Worm (Caenorhabditis elegans) whole organism, L1 larva: ENCODE measurements around the gene sos-1.
A peak's percentile ranks its signal among the peaks of the same experiment; 100 is the strongest.

ENCODE experiments used
- C16A3.4 ChIP-seq: fragments of 150-350 bp; optimal IDR thresholded peaks from 2 replicates; lab custom pipeline; 2014; ENCODE audit warnings: missing biosample characterization, missing genetic modification characterization
- Y116A8C.19 ChIP-seq: sonication (generic microtip); optimal IDR thresholded peaks from 2 replicates; lab custom pipeline; 2016; ENCODE audit warnings: missing compliant biosample characterization, missing genetic modification characterization, borderline replicate concordance
- aha-1 ChIP-seq: fragments of 150-350 bp; optimal IDR thresholded peaks from 2 replicates; lab custom pipeline; 2014; ENCODE audit warnings: missing biosample characterization, missing genetic modification characterization
- alr-1 ChIP-seq: fragments of 200-800 bp; sonication (Bioruptor generic); optimal IDR thresholded peaks from 2 replicates; lab custom pipeline; 2018; ENCODE audit warnings: borderline replicate concordance, mild to moderate bottlenecking, missing genetic modification characterization, missing compliant biosample characterization
- ama-1 ChIP-seq: fragments of 150-350 bp; optimal IDR thresholded peaks from 2 replicates; lab custom pipeline; 2014
- blmp-1 ChIP-seq: fragments of 150-350 bp; optimal IDR thresholded peaks from 2 replicates; lab custom pipeline; 2014; ENCODE audit warnings: missing biosample characterization, missing genetic modification characterization
- ceh-8 ChIP-seq: fragments of 200-800 bp; sonication (Bioruptor generic); optimal IDR thresholded peaks from 2 replicates; lab custom pipeline; 2018; ENCODE audit warnings: mild to moderate bottlenecking, missing genetic modification characterization, moderate library complexity, missing compliant biosample characterization
- ces-1 ChIP-seq: fragments of 150-350 bp; optimal IDR thresholded peaks from 2 replicates; lab custom pipeline; 2014; ENCODE audit warnings: missing biosample characterization, missing genetic modification reagents, missing genetic modification characterization
- dpl-1 ChIP-seq, 3 experiments: fragments of 150-350 bp in 2 of 3; sonication (generic microtip) in 1 of 3; optimal IDR thresholded peaks; 2 replicates each; lab custom pipeline; 2014 to 2017; ENCODE audit warnings: missing biosample characterization in 3 of 3, missing genetic modification characterization in 3 of 3, missing genetic modification reagents in 3 of 3
- dsc-1 ChIP-seq: sonication (generic microtip); optimal IDR thresholded peaks from 2 replicates; lab custom pipeline; 2016; ENCODE audit warnings: mild to moderate bottlenecking, missing genetic modification characterization, missing compliant biosample characterization
- elt-3 ChIP-seq, 6 experiments: fragments of 150-350 bp in 1 of 6; sonication (generic microtip); optimal IDR thresholded peaks; 2 replicates each; lab custom pipeline; 2017 to 2018; ENCODE audit warnings: missing biosample characterization in 6 of 6, missing genetic modification characterization in 6 of 6, inconsistent platforms in 1 of 6
- fkh-10 ChIP-seq: sonication (generic microtip); optimal IDR thresholded peaks from 2 replicates; lab custom pipeline; 2017; ENCODE audit warnings: missing biosample characterization, missing genetic modification reagents, missing genetic modification characterization
- fkh-4 ChIP-seq: sonication (generic microtip); optimal IDR thresholded peaks from 2 replicates; lab custom pipeline; 2016; ENCODE audit warnings: missing compliant biosample characterization, missing genetic modification characterization, borderline replicate concordance
- fos-1 ChIP-seq: fragments of 150-350 bp; optimal IDR thresholded peaks from 2 replicates; lab custom pipeline; 2014; ENCODE audit warnings: missing biosample characterization, missing genetic modification characterization
- grh-1 ChIP-seq: fragments of 200-800 bp; sonication (Bioruptor generic); IDR thresholded peaks from 2 replicates; pipeline ENCODE4 v1.3.6; 2022; ENCODE audit warnings: missing genetic modification reagents, missing genetic modification characterization, missing compliant biosample characterization
- hlh-17 ChIP-seq: fragments of 200-800 bp; sonication (Bioruptor generic); optimal IDR thresholded peaks from 2 replicates; lab custom pipeline; 2018; ENCODE audit warnings: missing genetic modification characterization, mild to moderate bottlenecking, missing compliant biosample characterization, moderate library complexity, borderline replicate concordance
- hlh-4 ChIP-seq: sonication (generic microtip); optimal IDR thresholded peaks from 2 replicates; lab custom pipeline; 2016; ENCODE audit warnings: mild to moderate bottlenecking, missing genetic modification characterization, missing compliant biosample characterization
- hpl-2 ChIP-seq: fragments of 150-350 bp; optimal IDR thresholded peaks from 2 replicates; lab custom pipeline; 2014; ENCODE audit warnings: missing biosample characterization, missing genetic modification reagents, missing genetic modification characterization
- irx-1 ChIP-seq: sonication (generic microtip); optimal IDR thresholded peaks from 2 replicates; lab custom pipeline; 2016; ENCODE audit warnings: missing genetic modification characterization, missing compliant biosample characterization
- isw-1 ChIP-seq: fragments of 200-800 bp; sonication (Bioruptor generic); IDR thresholded peaks from 2 replicates; pipeline ENCODE4 v1.3.6; 2022; ENCODE audit warnings: missing genetic modification characterization, missing compliant biosample characterization
- lin-14 ChIP-seq: fragments of 200-800 bp; sonication (Bioruptor generic); optimal IDR thresholded peaks from 2 replicates; lab custom pipeline; 2018; ENCODE audit warnings: mild to moderate bottlenecking, missing genetic modification characterization, moderate library complexity, missing compliant biosample characterization
- lin-39 ChIP-seq: fragments of 150-350 bp; optimal IDR thresholded peaks from 2 replicates; lab custom pipeline; 2014; ENCODE audit warnings: missing biosample characterization, missing genetic modification reagents, missing genetic modification characterization
- lir-3 ChIP-seq: sonication (generic microtip); optimal IDR thresholded peaks from 2 replicates; lab custom pipeline; 2016; ENCODE audit warnings: mild to moderate bottlenecking, missing genetic modification characterization, moderate library complexity, missing compliant biosample characterization; ENCODE audit not compliant: poor library complexity
- mab-9 ChIP-seq: fragments of 200-800 bp; sonication (Bioruptor generic); IDR thresholded peaks from 2 replicates; pipeline ENCODE4 v1.3.6; 2022; ENCODE audit warnings: missing genetic modification reagents, missing genetic modification characterization, missing compliant biosample characterization
- mdl-1 ChIP-seq, 2 experiments: fragments of 150-350 bp; optimal IDR thresholded peaks; 2 replicates each; lab custom pipeline; 2014 to 2017; ENCODE audit warnings: missing biosample characterization in 2 of 2, missing genetic modification characterization in 2 of 2, inconsistent platforms in 1 of 2
- mef-2 ChIP-seq: fragments of 150-350 bp; optimal IDR thresholded peaks from 2 replicates; lab custom pipeline; 2014; ENCODE audit warnings: missing biosample characterization, missing genetic modification characterization
- mep-1 ChIP-seq: fragments of 150-350 bp; optimal IDR thresholded peaks from 2 replicates; lab custom pipeline; 2014; ENCODE audit warnings: missing biosample characterization, missing genetic modification characterization
- nhr-11 ChIP-seq: fragments of 150-350 bp; optimal IDR thresholded peaks from 2 replicates; lab custom pipeline; 2014; ENCODE audit warnings: missing biosample characterization, missing genetic modification characterization
- nhr-12 ChIP-seq: sonication (generic microtip); optimal IDR thresholded peaks from 2 replicates; lab custom pipeline; 2017; ENCODE audit warnings: missing biosample characterization, missing genetic modification characterization
- nhr-19 ChIP-seq: fragments of 200-800 bp; sonication (Bioruptor generic); conservative IDR thresholded peaks from 2 replicates; pipeline ENCODE4 v1.3.6; 2022; ENCODE audit warnings: missing genetic modification characterization, missing compliant biosample characterization
- nhr-20 ChIP-seq: sonication (generic microtip); optimal IDR thresholded peaks from 2 replicates; lab custom pipeline; 2016; ENCODE audit warnings: mild to moderate bottlenecking, missing genetic modification characterization, missing compliant biosample characterization
- nhr-47 ChIP-seq: sonication (generic microtip); optimal IDR thresholded peaks from 2 replicates; lab custom pipeline; 2016; ENCODE audit warnings: mild to moderate bottlenecking, missing genetic modification characterization, moderate library complexity, missing compliant biosample characterization
- nhr-71 ChIP-seq: sonication (generic microtip); optimal IDR thresholded peaks from 2 replicates; lab custom pipeline; 2016; ENCODE audit warnings: mild to moderate bottlenecking, missing genetic modification characterization, moderate library complexity, missing compliant biosample characterization
- nhr-77 ChIP-seq: fragments of 150-350 bp; optimal IDR thresholded peaks from 2 replicates; lab custom pipeline; 2014; ENCODE audit warnings: missing biosample characterization, missing genetic modification characterization
- nhr-84 ChIP-seq: sonication (generic microtip); optimal IDR thresholded peaks from 2 replicates; lab custom pipeline; 2017; ENCODE audit warnings: missing biosample characterization, missing genetic modification characterization
- nhr-90 ChIP-seq: sonication (generic microtip); optimal IDR thresholded peaks from 2 replicates; lab custom pipeline; 2016; ENCODE audit warnings: mild to moderate bottlenecking, missing genetic modification characterization, missing compliant biosample characterization; ENCODE audit not compliant: poor library complexity
- pag-3 ChIP-seq: sonication (generic microtip); optimal IDR thresholded peaks from 2 replicates; lab custom pipeline; 2017; ENCODE audit warnings: missing genetic modification characterization, mild to moderate bottlenecking, missing compliant biosample characterization, antibody characterized with exemption, borderline replicate concordance; ENCODE audit not compliant: insufficient read depth
- pqm-1 ChIP-seq: sonication (generic microtip); optimal IDR thresholded peaks from 3 replicates; lab custom pipeline; 2017; ENCODE audit warnings: missing biosample characterization, missing genetic modification characterization
- rnt-1 ChIP-seq: sonication (generic microtip); optimal IDR thresholded peaks from 2 replicates; lab custom pipeline; 2016; ENCODE audit warnings: mild to moderate bottlenecking, missing genetic modification characterization, moderate library complexity, missing compliant biosample characterization
- skn-1 ChIP-seq: fragments of 150-350 bp; optimal IDR thresholded peaks from 2 replicates; lab custom pipeline; 2014; ENCODE audit warnings: missing biosample characterization, missing genetic modification characterization
- snu-23 ChIP-seq: sonication (generic microtip); optimal IDR thresholded peaks from 2 replicates; lab custom pipeline; 2016; ENCODE audit warnings: missing genetic modification characterization, missing compliant biosample characterization
- sup-37 ChIP-seq: fragments of 200-800 bp; sonication (Bioruptor generic); optimal IDR thresholded peaks from 2 replicates; lab custom pipeline; 2018; ENCODE audit warnings: mild to moderate bottlenecking, missing genetic modification characterization, missing compliant biosample characterization
- tbx-2 ChIP-seq: sonication (generic microtip); optimal IDR thresholded peaks from 2 replicates; lab custom pipeline; 2016; ENCODE audit warnings: missing genetic modification characterization, missing compliant biosample characterization
- unc-130 ChIP-seq: fragments of 150-350 bp; optimal IDR thresholded peaks from 2 replicates; lab custom pipeline; 2017; ENCODE audit warnings: missing biosample characterization, missing genetic modification characterization, inconsistent platforms
- unc-98 ChIP-seq: fragments of 200-800 bp; sonication (Bioruptor generic); IDR thresholded peaks from 2 replicates; pipeline ENCODE4 v1.3.6; 2022; ENCODE audit warnings: missing genetic modification characterization, missing compliant biosample characterization
- vab-15 ChIP-seq: sonication (generic microtip); optimal IDR thresholded peaks from 2 replicates; lab custom pipeline; 2017; ENCODE audit warnings: missing genotype, mild to moderate bottlenecking, missing genetic modification characterization, missing compliant biosample characterization
- xbp-1 ChIP-seq: sonication (generic microtip); optimal IDR thresholded peaks from 2 replicates; lab custom pipeline; 2016; ENCODE audit warnings: missing genetic modification characterization, missing compliant biosample characterization
- ztf-11 ChIP-seq, 2 experiments: sonication (generic microtip); optimal IDR thresholded peaks; 2 replicates each; lab custom pipeline; 2016 to 2017; ENCODE audit warnings: missing genetic modification characterization in 2 of 2, missing biosample characterization in 1 of 2, missing compliant biosample characterization in 1 of 2
- ztf-4 ChIP-seq: fragments of 150-350 bp; optimal IDR thresholded peaks from 2 replicates; lab custom pipeline; 2014; ENCODE audit warnings: missing biosample characterization, missing genetic modification characterization

The sos-1 gene

DNA sequence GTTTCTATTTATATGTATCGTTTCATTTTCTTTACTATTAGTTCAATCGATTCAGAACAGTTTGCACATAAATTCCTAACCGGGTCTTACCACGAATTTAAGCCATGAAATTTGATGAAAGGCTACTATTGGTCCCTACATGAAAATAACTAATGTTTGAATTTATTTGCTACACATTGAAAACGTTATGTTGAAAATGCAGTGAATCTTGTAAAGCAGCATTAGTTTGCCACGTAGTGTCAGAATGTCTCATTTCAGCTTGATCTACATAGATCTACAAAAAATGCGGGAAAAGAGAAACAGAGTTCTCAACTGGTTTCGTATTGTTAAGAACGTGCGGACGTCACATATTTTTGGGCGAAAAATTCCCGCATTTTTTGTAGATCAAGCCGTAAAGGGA is 40.3 kb downstream of the sos-1 start:
- no peak for TF ChIP-seq aha-1
- no peak for TF ChIP-seq sup-37 (GFP tag; lab: Kevin White, UChicago)
- no peak for TF ChIP-seq ceh-8 (GFP tag; lab: Kevin White, UChicago)
- no peak for TF ChIP-seq fos-1 (tag; lab: Kevin White, UChicago)
- TF ChIP-seq fkh-10 (GFP tag; lab: Kevin White, UChicago): no peak

DNA sequence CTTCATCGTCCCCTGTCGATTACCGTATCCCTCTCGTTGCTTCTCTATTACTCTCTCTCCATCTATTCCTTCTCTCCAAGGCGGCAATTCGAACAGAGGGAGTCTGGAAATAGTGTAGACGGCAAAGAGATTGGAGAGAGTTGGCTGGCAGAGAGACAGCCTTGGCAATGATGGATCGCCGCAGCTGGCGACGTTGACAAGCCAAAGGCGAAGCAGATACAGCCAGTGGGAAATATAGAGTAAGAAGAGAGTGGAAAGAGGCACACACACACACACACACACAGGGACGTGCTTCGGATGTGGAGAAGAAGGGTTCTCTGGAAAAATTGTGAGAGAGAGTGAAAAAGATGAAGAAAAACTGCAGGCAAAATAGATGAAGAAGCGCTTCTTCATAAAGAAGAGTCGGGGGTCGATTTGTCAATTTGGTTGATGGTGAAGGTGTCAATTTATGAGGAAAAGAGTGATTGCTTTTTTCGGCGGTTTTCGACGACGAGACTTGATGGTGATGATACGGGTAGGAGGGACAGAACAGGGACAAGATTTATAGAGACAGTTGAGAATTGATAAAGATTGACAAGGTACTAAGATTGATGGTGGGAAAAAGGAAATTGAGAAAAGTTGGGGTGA is 41.1 kb downstream of the sos-1 start:
- TF ChIP-seq nhr-19 (GFP tag; lab: Robert Waterston, UW): peak; percentile 61
- TF ChIP-seq vab-15: peak; percentile 68
- TF ChIP-seq mef-2 (tag; lab: Kevin White, UChicago): peak; percentile 68
- no peak for TF ChIP-seq aha-1
- peak; percentile 37 for TF ChIP-seq unc-130 (tag; lab: Kevin White, UChicago)
- peak; percentile 54 for TF ChIP-seq xbp-1 (tag; lab: Kevin White, UChicago)
- TF ChIP-seq mdl-1 (tag; optimal IDR thresholded peaks at IDR 0.05; lab: Kevin White, UChicago): peak in 1 of 2 experiments; percentile 59
- no peak for TF ChIP-seq Y116A8C.19 (tag; lab: Kevin White, UChicago)
- TF ChIP-seq hlh-4 (tag; lab: Kevin White, UChicago): no peak
- TF ChIP-seq ztf-11 (tag; optimal IDR thresholded peaks at IDR 0.05; lab: Kevin White, UChicago): peak in 1 of 2 experiments; percentile 77
- peak; percentile 81 for TF ChIP-seq pag-3 (tag; lab: Kevin White, UChicago)
- peak; percentile 92 for TF ChIP-seq lin-39
- TF ChIP-seq tbx-2 (tag; lab: Kevin White, UChicago): peak; percentile 74
- peak; percentile 53 for TF ChIP-seq C16A3.4 (tag; lab: Kevin White, UChicago)
- peak; percentile 88 for TF ChIP-seq rnt-1 (tag; lab: Kevin White, UChicago)
- TF ChIP-seq grh-1: no peak
- TF ChIP-seq nhr-47: peak; percentile 74
- TF ChIP-seq elt-3 (tag; optimal IDR thresholded peaks at IDR 0.05; lab: Kevin White, UChicago): peak in 4 of 6 experiments; percentile 18 to 56 (median 39)
- peak; percentile 82 for TF ChIP-seq blmp-1
- no peak for TF ChIP-seq fkh-10 (GFP tag; lab: Kevin White, UChicago)
- TF ChIP-seq nhr-20 (tag; lab: Kevin White, UChicago): peak; percentile 80
- no peak for TF ChIP-seq lir-3 (tag; lab: Kevin White, UChicago)
- TF ChIP-seq irx-1 (tag; lab: Kevin White, UChicago): peak; percentile 63
- TF ChIP-seq alr-1 (tag; lab: Kevin White, UChicago): no peak
- TF ChIP-seq mep-1 (tag; lab: Kevin White, UChicago): peak; percentile 82
- peak; percentile 56 for TF ChIP-seq nhr-90 (tag; lab: Kevin White, UChicago)
- TF ChIP-seq lin-14 (GFP tag; lab: Kevin White, UChicago): peak; percentile 97
- TF ChIP-seq isw-1: peak; percentile 19; the same call in 1 of the 2 replicates
- TF ChIP-seq skn-1 (tag; lab: Kevin White, UChicago): no peak
- TF ChIP-seq nhr-11 (tag; lab: Kevin White, UChicago): no peak
- peak; percentile 84 for TF ChIP-seq snu-23 (GFP tag; lab: Kevin White, UChicago)
- no peak for TF ChIP-seq hlh-17 (GFP tag; lab: Kevin White, UChicago)
- peak; percentile 57 for TF ChIP-seq mab-9 (GFP tag; lab: Robert Waterston, UW)
- TF ChIP-seq fkh-4 (tag; lab: Kevin White, UChicago): no peak
- no peak for TF ChIP-seq nhr-84 (tag; lab: Kevin White, UChicago)
- peak; percentile 71 for TF ChIP-seq dsc-1 (tag; lab: Kevin White, UChicago)
- TF ChIP-seq dpl-1 (GFP tag; optimal IDR thresholded peaks at IDR 0.05; lab: Kevin White, UChicago): peak; percentile 2 to 50 (median 36)
- TF ChIP-seq ztf-4: peak; percentile 39
- no peak for TF ChIP-seq nhr-12 (tag; lab: Kevin White, UChicago)
- TF ChIP-seq ces-1 (GFP tag; lab: Kevin White, UChicago): no peak
- peak; percentile 2 for TF ChIP-seq ama-1
- TF ChIP-seq unc-98: no peak
- TF ChIP-seq ceh-8 (GFP tag; lab: Kevin White, UChicago): peak; percentile 39
- no peak for TF ChIP-seq nhr-77 (tag; lab: Kevin White, UChicago)
- TF ChIP-seq pqm-1 (tag; lab: Kevin White, UChicago): no peak
- TF ChIP-seq nhr-71: peak; percentile 93
- no peak for TF ChIP-seq hpl-2
